Fruit fly (Drosophila melanogaster): ENCODE data around the gene Atg1.
A peak's percentile ranks its signal among the peaks of the same experiment; 100 is the strongest.

Gene Atg1

DNA sequence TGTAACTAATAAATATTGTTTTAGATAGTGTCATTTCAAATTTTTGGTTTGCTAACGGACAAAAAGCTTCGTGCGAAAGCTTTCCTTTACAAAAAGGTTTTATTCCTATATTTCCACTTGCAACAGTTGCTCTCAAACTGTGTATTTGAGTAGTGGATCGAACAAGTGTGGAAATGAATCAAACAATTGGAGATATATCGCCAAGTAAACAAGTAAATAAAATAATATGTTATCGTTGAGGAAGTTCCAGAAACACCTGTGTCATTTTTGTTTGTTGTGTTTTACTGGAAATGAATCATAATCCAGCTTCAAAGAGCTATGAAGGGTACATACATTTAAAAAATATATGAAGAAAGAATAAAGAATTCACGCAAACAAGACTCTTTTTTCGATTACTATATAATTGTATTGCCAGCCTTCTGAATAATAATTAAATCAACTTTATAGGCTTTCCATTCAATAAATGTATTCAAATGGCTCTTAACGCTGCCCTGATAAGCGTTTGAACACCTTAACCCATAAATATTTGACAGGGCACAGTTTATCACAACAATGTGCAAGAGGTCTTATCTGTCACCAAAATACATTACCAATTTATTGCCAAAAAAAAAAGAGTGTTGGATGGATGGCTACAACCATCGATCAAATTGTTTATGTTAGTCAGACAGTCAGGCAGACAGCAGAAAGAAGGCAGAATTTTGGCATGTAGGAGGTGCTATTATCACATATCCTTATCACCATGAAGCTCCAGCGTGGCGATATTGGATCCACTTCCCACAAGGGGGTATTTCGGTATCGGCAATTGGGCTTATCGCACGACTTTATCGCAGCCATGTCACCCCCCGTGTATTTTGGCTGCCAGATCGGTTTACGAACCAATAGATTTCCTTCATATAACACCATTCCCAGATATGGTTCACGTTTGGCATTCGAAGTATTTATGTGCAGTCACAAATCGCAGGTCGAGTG lies 30.9 kb upstream of the Atg1 start (continued):
- TF ChIP-seq CG34422 (GFP tag; IDR thresholded peaks at IDR 0.05) (no peak), CG11560 (tag; IDR thresholded peaks at IDR 0.05) (no peak), CG11456 (GFP tag; IDR thresholded peaks at IDR 0.05) (no peak), caup (GFP tag; optimal IDR thresholded peaks at IDR 0.05; ENCODE audit: severe bottlenecking) (peak; percentile 20), Nf-YC (tag; optimal IDR thresholded peaks at IDR 0.05) (no peak), CG30431 (GFP tag; optimal IDR thresholded peaks at IDR 0.05) (no peak), Fer1 (GFP tag; optimal IDR thresholded peaks at IDR 0.05) (peak; percentile 7), tgo (GFP tag; IDR thresholded peaks at IDR 0.05) (no peak), CG10431 (GFP tag; optimal IDR thresholded peaks at IDR 0.05) (no peak), CG4707 (GFP tag; optimal IDR thresholded peaks at IDR 0.05) (peak; percentile 34), CG2120 (GFP tag; optimal IDR thresholded peaks at IDR 0.05) (no peak), CG6272 (GFP tag; IDR thresholded peaks at IDR 0.05) (no peak), CG12155 (GFP tag; optimal IDR thresholded peaks at IDR 0.05) (no peak), Sry-β (GFP tag; optimal IDR thresholded peaks at IDR 0.05) (no peak), CG10267 (tag; optimal IDR thresholded peaks at IDR 0.05) (no peak), Ssrp (tag; optimal IDR thresholded peaks at IDR 0.05) (no peak), pfk (GFP tag; optimal IDR thresholded peaks at IDR 0.05) (no peak)

DNA sequence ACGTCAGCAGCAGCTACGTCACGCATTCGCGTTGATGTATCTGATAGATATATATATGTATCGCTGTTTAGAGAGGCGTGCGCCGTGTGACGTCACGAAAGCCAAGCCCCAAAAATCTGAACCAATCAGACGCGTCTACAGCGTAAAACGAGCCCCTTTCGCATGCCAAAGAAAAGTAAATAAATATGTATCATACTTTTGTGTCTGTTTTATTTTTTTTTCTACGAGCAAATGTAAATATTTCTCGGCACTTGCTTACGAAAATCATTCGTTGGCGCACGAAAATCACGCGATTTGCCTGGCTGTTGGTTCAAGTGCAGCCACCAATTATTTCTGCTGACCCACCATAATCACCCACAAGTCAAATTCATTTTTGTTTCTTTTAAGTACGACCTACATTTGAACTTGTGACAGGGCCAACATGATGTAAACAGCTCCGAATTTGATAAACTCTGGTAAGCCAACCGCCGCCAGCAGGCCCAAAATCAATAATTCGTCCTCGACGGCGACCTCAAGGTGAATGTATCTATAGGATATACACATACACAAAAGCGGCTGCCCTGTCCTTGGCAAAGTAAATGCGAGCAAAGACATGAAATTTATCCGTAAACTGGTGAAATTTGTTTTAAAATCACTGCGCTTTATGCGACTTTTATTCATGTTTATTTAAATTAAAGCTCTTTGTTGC lies 29.8 kb upstream of the Atg1 start:
- peak; percentile 87 for TF ChIP-seq onecut (GFP tag; IDR thresholded peaks at IDR 0.05)
- no peak for TF ChIP-seq Meics (GFP tag; optimal IDR thresholded peaks at IDR 0.05)
- TF ChIP-seq Xrp1 (GFP tag; IDR thresholded peaks at IDR 0.05), result 0 out of 2 replicates have a peak, but pooled peaks have one; percentile 14
- peak; percentile 52 for TF ChIP-seq BtbVII (GFP tag; optimal IDR thresholded peaks at IDR 0.05)
- peak; percentile 59 for TF ChIP-seq sens (GFP tag)
- no peak for TF ChIP-seq sr (GFP tag; IDR thresholded peaks at IDR 0.05)
- no peak for TF ChIP-seq Camta (GFP tag; optimal IDR thresholded peaks at IDR 0.05)
- TF ChIP-seq CG7357 (GFP tag; IDR thresholded peaks at IDR 0.05), result no peak
- TF ChIP-seq Deaf1 (tag; optimal IDR thresholded peaks at IDR 0.05), result peak; percentile 41
- TF ChIP-seq ftz-f1 (GFP tag; optimal IDR thresholded peaks at IDR 0.05), result peak; percentile 54
- peak; percentile 93 for TF ChIP-seq Nf-YC (tag; optimal IDR thresholded peaks at IDR 0.05)
- peak; percentile 60 for TF ChIP-seq sd (tag; optimal IDR thresholded peaks at IDR 0.05)
- 0 out of 2 replicates have a peak, but pooled peaks have one; percentile 4 for TF ChIP-seq CG13287 (GFP tag; IDR thresholded peaks at IDR 0.05; ENCODE audit: partially characterized antibody)
- peak; percentile 89 for TF ChIP-seq Nf-YB (GFP tag; optimal IDR thresholded peaks at IDR 0.05)
- peak; percentile 57 for TF ChIP-seq abd-A (tag; optimal IDR thresholded peaks at IDR 0.05)
- peak; percentile 32 for TF ChIP-seq ERR (GFP tag; optimal IDR thresholded peaks at IDR 0.05)
- TF ChIP-seq sug (tag; optimal IDR thresholded peaks at IDR 0.05), result no peak
- no peak for TF ChIP-seq chm (GFP tag; IDR thresholded peaks at IDR 0.05)
- peak; percentile 15 for TF ChIP-seq sqz (GFP tag; optimal IDR thresholded peaks at IDR 0.05)
- TF ChIP-seq CG32767 (GFP tag; IDR thresholded peaks at IDR 0.05), result 0 out of 2 replicates have a peak, but pooled peaks have one; percentile 49
- TF ChIP-seq CG10431 (GFP tag; optimal IDR thresholded peaks at IDR 0.05), result no peak
- no peak for TF ChIP-seq chinmo (GFP tag; IDR thresholded peaks at IDR 0.05; ENCODE audit: partially characterized antibody)
- 0 out of 2 replicates have a peak, but pooled peaks have one; percentile 1 for TF ChIP-seq CG4360 (GFP tag; IDR thresholded peaks at IDR 0.05)
- no peak for TF ChIP-seq Lpt (GFP tag; optimal IDR thresholded peaks at IDR 0.05)
- TF ChIP-seq MESR4 (GFP tag; optimal IDR thresholded peaks at IDR 0.05), result no peak
- no peak for TF ChIP-seq pita (GFP tag; optimal IDR thresholded peaks at IDR 0.05)
- TF ChIP-seq CG30403 (GFP tag; optimal IDR thresholded peaks at IDR 0.05), result no peak
- peak; percentile 46 for TF ChIP-seq Med (GFP tag)
- peak in 1 of 2 experiments; percentile 22 for TF ChIP-seq Pdp1 (GFP tag; optimal IDR thresholded peaks at IDR 0.05)
- TF ChIP-seq CG13624 (GFP tag; optimal IDR thresholded peaks at IDR 0.05), result no peak

All from whole organism, embryonic.